Worm (Caenorhabditis elegans): ENCODE results near the gene sbp-1.

Gene sbp-1

DNA sequence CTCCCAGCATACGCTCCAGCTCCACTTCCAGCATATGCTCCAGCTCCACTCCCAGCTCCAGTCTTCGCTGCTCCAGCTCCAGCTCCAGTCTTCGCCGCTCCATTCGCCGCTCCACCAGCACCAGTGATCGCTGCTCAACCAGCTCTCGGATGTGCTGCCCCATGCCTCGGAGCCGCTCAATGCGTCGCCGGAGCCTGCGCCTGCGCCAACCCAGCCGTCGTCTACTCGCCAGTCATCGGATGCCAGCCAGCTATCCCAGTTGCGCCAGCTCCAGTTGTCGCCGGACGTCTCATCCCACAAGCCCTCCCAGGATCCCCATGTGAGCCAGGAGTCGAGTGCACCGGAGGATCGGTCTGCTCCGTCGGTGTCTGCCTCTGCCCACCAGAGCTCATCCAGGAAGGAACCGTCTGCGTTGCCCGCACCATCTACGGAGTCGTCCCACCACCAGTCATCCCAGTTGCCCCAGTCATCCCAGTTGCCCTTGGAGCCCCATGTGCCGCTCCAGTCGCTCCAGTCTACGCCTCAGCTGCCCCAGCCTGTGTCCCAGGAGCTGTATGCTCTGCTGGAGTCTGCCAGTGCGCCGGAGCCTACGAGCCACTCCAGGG, 14.7 kb downstream of the sbp-1 start:
- TF ChIP-seq skn-1 (tag; optimal IDR thresholded peaks at IDR 0.05) (no peak), ceh-16 (tag; optimal IDR thresholded peaks at IDR 0.05) (no peak), unc-62 (GFP tag; optimal IDR thresholded peaks at IDR 0.05) (no peak), ztf-11 (tag; optimal IDR thresholded peaks at IDR 0.05) (no peak), lsy-12 (tag; optimal IDR thresholded peaks at IDR 0.05) (no peak), snpc-4 (tag; optimal IDR thresholded peaks at IDR 0.05) (no peak), nfya-1 (tag; optimal IDR thresholded peaks at IDR 0.05; ENCODE audit: insufficient read depth) (no peak), mml-1 (tag; optimal IDR thresholded peaks at IDR 0.05) (no peak), zag-1 (tag; optimal IDR thresholded peaks at IDR 0.05) (no peak), fkh-10 (GFP tag; optimal IDR thresholded peaks at IDR 0.05) (no peak), nhr-43 (tag; optimal IDR thresholded peaks at IDR 0.05; ENCODE audit: poor library complexity, severe bottlenecking) (no peak), fkh-2 (tag; optimal IDR thresholded peaks at IDR 0.05) (no peak), nhr-11 (tag; optimal IDR thresholded peaks at IDR 0.05) (no peak), egl-5 (tag; optimal IDR thresholded peaks at IDR 0.05) (no peak), daf-12 (tag; optimal IDR thresholded peaks at IDR 0.05) (no peak), nhr-76 (tag; optimal IDR thresholded peaks at IDR 0.05) (no peak)

DNA sequence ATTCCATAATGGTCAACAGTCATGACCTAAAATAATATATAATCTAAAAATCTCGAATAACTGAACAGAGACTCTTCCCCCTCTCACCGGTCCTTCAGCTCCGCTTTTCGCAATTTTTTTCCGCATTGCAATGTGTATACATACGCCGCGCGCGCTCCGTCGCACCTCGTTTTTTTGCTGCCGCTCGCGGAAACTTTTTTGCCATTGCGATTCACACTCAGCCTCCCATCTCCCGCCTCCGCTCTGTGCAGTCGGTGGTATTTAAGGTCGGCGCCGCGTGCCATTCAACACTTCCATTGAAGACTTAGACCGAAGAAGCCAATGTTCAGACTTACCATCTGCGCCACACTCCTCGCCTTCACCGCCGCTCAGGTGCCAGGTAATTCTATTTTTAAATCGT, 15.5 kb downstream of the sbp-1 start, which contains the start of gene idpc-1:
idpc-1 (plus strand) TSS at position 301 of the 400 bp plus-strand sequence.
- TF ChIP-seq hmg-11 (tag; optimal IDR thresholded peaks at IDR 0.05) (no peak), ceh-82 (tag; optimal IDR thresholded peaks at IDR 0.05) (no peak), ceh-9 (tag; optimal IDR thresholded peaks at IDR 0.05) (no peak), ama-1 (optimal IDR thresholded peaks at IDR 0.05) (no peak), nhr-77 (tag; optimal IDR thresholded peaks at IDR 0.05) (no peak), tbx-2 (tag; optimal IDR thresholded peaks at IDR 0.05) (no peak), ztf-11 (tag; optimal IDR thresholded peaks at IDR 0.05) (no peak), nhr-23 (tag; optimal IDR thresholded peaks at IDR 0.05) (no peak), elt-1 (tag; optimal IDR thresholded peaks at IDR 0.05) (no peak), sea-2 (GFP tag; optimal IDR thresholded peaks at IDR 0.05) (no peak), skn-1 (tag; optimal IDR thresholded peaks at IDR 0.05) (no peak)

DNA sequence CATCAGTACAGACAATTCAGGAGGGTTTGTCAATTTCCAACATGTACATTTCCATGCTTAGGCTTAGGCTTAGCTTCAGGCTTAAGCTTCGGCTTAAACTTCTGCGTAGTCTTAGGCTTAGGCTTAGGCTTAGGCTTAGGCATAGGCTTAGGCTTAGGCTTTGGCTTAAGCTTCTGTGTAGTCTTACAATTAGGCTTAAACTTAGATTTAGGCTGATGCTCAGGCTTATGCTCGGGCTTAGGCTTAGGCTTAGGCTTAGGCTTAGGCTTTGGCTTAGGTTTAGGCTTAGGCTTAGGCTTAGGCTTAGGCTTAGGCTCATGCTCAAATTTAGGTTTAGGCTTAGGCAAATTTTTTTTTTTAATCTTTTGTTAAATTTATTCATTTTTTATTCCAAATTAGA, 17.6 kb downstream of the sbp-1 start:
- no peak for TF ChIP-seq pqm-1 (tag; optimal IDR thresholded peaks at IDR 0.05)
- TF ChIP-seq ztf-4 (tag; optimal IDR thresholded peaks at IDR 0.05) = no peak
- no peak for TF ChIP-seq mdl-1 (tag; optimal IDR thresholded peaks at IDR 0.05)
- no peak for TF ChIP-seq ztf-11 (tag; optimal IDR thresholded peaks at IDR 0.05)
- no peak for TF ChIP-seq hmg-11 (tag; optimal IDR thresholded peaks at IDR 0.05)
- no peak for TF ChIP-seq nhr-23 (tag; optimal IDR thresholded peaks at IDR 0.05)
- no peak for TF ChIP-seq nhr-12 (tag; optimal IDR thresholded peaks at IDR 0.05)
- no peak for TF ChIP-seq sea-2 (GFP tag; optimal IDR thresholded peaks at IDR 0.05)
- TF ChIP-seq nhr-11 (tag; optimal IDR thresholded peaks at IDR 0.05) = no peak
- TF ChIP-seq jun-1 (tag; optimal IDR thresholded peaks at IDR 0.05) = no peak
- no peak for TF ChIP-seq ama-1 (optimal IDR thresholded peaks at IDR 0.05)
- TF ChIP-seq egl-27 (tag; optimal IDR thresholded peaks at IDR 0.05) = no peak
- TF ChIP-seq nfya-1 (tag; optimal IDR thresholded peaks at IDR 0.05; ENCODE audit: insufficient read depth) = no peak
- no peak for TF ChIP-seq fkh-10 (GFP tag; optimal IDR thresholded peaks at IDR 0.05)
- TF ChIP-seq elt-3 (tag; optimal IDR thresholded peaks at IDR 0.05) = no peak

DNA sequence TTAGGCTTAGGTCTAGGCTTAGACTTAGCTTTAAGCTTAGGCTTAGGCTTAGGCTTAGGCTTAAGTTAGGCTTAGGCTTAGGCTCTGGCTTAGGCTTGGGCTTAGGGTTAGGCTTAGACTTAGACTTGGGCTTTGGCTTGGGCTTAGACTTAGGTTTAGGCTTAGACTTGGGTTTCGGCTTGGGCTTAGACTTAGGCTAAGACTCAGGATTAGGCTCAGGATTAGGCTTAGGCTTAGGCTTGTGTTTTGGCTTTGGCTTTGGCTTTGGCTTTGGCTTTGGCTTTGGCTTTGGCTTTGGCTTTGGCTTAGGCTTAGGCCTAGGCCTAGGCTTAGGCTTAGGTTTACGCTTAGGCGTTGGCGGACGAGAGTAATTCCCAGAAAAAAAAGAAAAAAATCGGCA, 22.8 kb downstream of the sbp-1 start:
- TF ChIP-seq egl-27 (tag; optimal IDR thresholded peaks at IDR 0.05) (no peak), nhr-43 (tag; optimal IDR thresholded peaks at IDR 0.05; ENCODE audit: poor library complexity, severe bottlenecking) (no peak), snpc-4 (tag; optimal IDR thresholded peaks at IDR 0.05) (no peak), ztf-11 (tag; optimal IDR thresholded peaks at IDR 0.05) (no peak), lin-39 (tag; optimal IDR thresholded peaks at IDR 0.05) (no peak), fkh-10 (GFP tag; optimal IDR thresholded peaks at IDR 0.05) (no peak), nhr-76 (tag; optimal IDR thresholded peaks at IDR 0.05) (no peak), lsy-12 (tag; optimal IDR thresholded peaks at IDR 0.05) (no peak)

- TF ChIP-seq fos-1 (tag; optimal IDR thresholded peaks at IDR 0.05) (no peak), nhr-77 (tag; optimal IDR thresholded peaks at IDR 0.05) (no peak), ama-1 (optimal IDR thresholded peaks at IDR 0.05) (no peak), nhr-76 (tag; optimal IDR thresholded peaks at IDR 0.05) (no peak), mdl-1 (tag; optimal IDR thresholded peaks at IDR 0.05) (no peak), sea-2 (GFP tag; optimal IDR thresholded peaks at IDR 0.05) (no peak), mml-1 (tag; optimal IDR thresholded peaks at IDR 0.05) (no peak), tbx-2 (tag; optimal IDR thresholded peaks at IDR 0.05) (no peak), ztf-4 (tag; optimal IDR thresholded peaks at IDR 0.05) (no peak)
These were observed 32.0 kb downstream of the sbp-1 start, which contains the start of gene twk-31 for ce11 chrIII:11410378-11410777. Gene twk-31, plus strand, starts transcription at chrIII:11410678.

All from whole organism, L3 larva.